Worm (Caenorhabditis elegans) whole organism, L4 larva: Measurements from ENCODE around the gene pfs-2.
A peak's percentile ranks its signal among the peaks of the same experiment; 100 is the strongest.

ENCODE experiments used
- F10B5.3 ChIP-seq: sonication (generic microtip); optimal IDR thresholded peaks from 2 replicates; lab custom pipeline; 2016; ENCODE audit warnings: mild to moderate bottlenecking, missing genetic modification characterization, missing compliant biosample characterization
- F49E8.2 ChIP-seq: sonication (generic microtip); optimal IDR thresholded peaks from 2 replicates; lab custom pipeline; 2016; ENCODE audit warnings: missing compliant biosample characterization, mild to moderate bottlenecking, missing genetic modification characterization, borderline replicate concordance
- R02D3.7 ChIP-seq: fragments of 150-350 bp; sonication (generic microtip); optimal IDR thresholded peaks from 3 replicates; lab custom pipeline; 2014; ENCODE audit warnings: missing biosample characterization, missing genetic modification characterization
- T20F7.1 ChIP-seq: fragments of 200-800 bp; sonication (Bioruptor generic); optimal IDR thresholded peaks from 2 replicates; lab custom pipeline; 2018; ENCODE audit warnings: mild to moderate bottlenecking, missing genetic modification characterization, missing compliant biosample characterization
- aly-2 ChIP-seq: sonication (generic microtip); optimal IDR thresholded peaks from 2 replicates; lab custom pipeline; 2018; ENCODE audit warnings: missing biosample characterization, missing genetic modification characterization
- ama-1 ChIP-seq: fragments of 150-350 bp; optimal IDR thresholded peaks from 2 replicates; lab custom pipeline; 2014; ENCODE audit warnings: inconsistent platforms, mixed read lengths
- arid-1 ChIP-seq: fragments of 200-800 bp; sonication (Bioruptor generic); conservative IDR thresholded peaks from 2 replicates; pipeline ENCODE4 v1.3.6; 2022; ENCODE audit warnings: missing genetic modification reagents, missing genetic modification characterization, missing compliant biosample characterization
- ceh-20 ChIP-seq: fragments of 200-800 bp; sonication (Bioruptor generic); IDR thresholded peaks from 2 replicates; pipeline ENCODE4 v1.3.6; 2022; ENCODE audit warnings: missing genetic modification reagents, missing genetic modification characterization, missing compliant biosample characterization
- ceh-28 ChIP-seq: fragments of 150-350 bp; optimal IDR thresholded peaks from 2 replicates; lab custom pipeline; 2014; ENCODE audit warnings: missing biosample characterization, missing genetic modification reagents, missing genetic modification characterization
- ceh-44 ChIP-seq: fragments of 200-800 bp; sonication (Bioruptor generic); IDR thresholded peaks from 2 replicates; pipeline ENCODE4 v1.3.6; 2022; ENCODE audit warnings: missing genetic modification reagents, missing genetic modification characterization, missing compliant biosample characterization
- ceh-62 ChIP-seq: sonication (generic microtip); optimal IDR thresholded peaks from 2 replicates; lab custom pipeline; 2017; ENCODE audit warnings: missing biosample characterization, missing genetic modification characterization
- daf-12 ChIP-seq: fragments of 150-350 bp; optimal IDR thresholded peaks from 2 replicates; lab custom pipeline; 2014; ENCODE audit warnings: missing biosample characterization, missing genetic modification reagents, missing genetic modification characterization
- daf-19 ChIP-seq: fragments of 200-800 bp; sonication (Bioruptor generic); conservative IDR thresholded peaks from 2 replicates; pipeline ENCODE4 v1.3.6; 2022; ENCODE audit warnings: missing genetic modification characterization, missing compliant biosample characterization
- daf-8 ChIP-seq: fragments of 200-800 bp; sonication (Bioruptor generic); IDR thresholded peaks from 2 replicates; pipeline ENCODE4 v1.3.6; 2022; ENCODE audit warnings: missing genetic modification characterization, missing compliant biosample characterization
- dmd-8 ChIP-seq: fragments of 200-800 bp; sonication (Bioruptor generic); IDR thresholded peaks from 2 replicates; pipeline ENCODE4 v1.3.6; 2022; ENCODE audit warnings: missing genetic modification characterization, missing compliant biosample characterization
- dmd-9 ChIP-seq: fragments of 200-800 bp; sonication (Bioruptor generic); IDR thresholded peaks from 2 replicates; pipeline ENCODE4 v1.3.6; 2022; ENCODE audit warnings: missing genetic modification reagents, missing genetic modification characterization, missing compliant biosample characterization
- dpl-1 ChIP-seq: fragments of 150-350 bp; optimal IDR thresholded peaks from 2 replicates; lab custom pipeline; 2014; ENCODE audit warnings: missing biosample characterization, missing genetic modification reagents, missing genetic modification characterization
- duxl-1 ChIP-seq: sonication (generic microtip); optimal IDR thresholded peaks from 2 replicates; lab custom pipeline; 2016; ENCODE audit warnings: mild to moderate bottlenecking, missing genetic modification characterization, moderate library complexity, missing compliant biosample characterization; ENCODE audit not compliant: poor library complexity
- dve-1 ChIP-seq: sonication (generic microtip); optimal IDR thresholded peaks from 2 replicates; lab custom pipeline; 2017; ENCODE audit warnings: antibody characterized with exemption, mild to moderate bottlenecking, missing genetic modification characterization, missing compliant biosample characterization; ENCODE audit not compliant: insufficient read depth
- egl-27 ChIP-seq: sonication (generic microtip); optimal IDR thresholded peaks from 3 replicates; lab custom pipeline; 2017; ENCODE audit warnings: missing biosample characterization, missing genetic modification reagents, missing genetic modification characterization
- fkh-10 ChIP-seq: fragments of 150-350 bp; optimal IDR thresholded peaks from 2 replicates; lab custom pipeline; 2014; ENCODE audit warnings: missing biosample characterization, missing genetic modification reagents, missing genetic modification characterization
- fos-1 ChIP-seq: fragments of 150-350 bp; optimal IDR thresholded peaks from 2 replicates; lab custom pipeline; 2014; ENCODE audit warnings: missing biosample characterization, missing genetic modification characterization
- hlh-11 ChIP-seq: fragments of 200-800 bp; sonication (Bioruptor generic); optimal IDR thresholded peaks from 2 replicates; lab custom pipeline; 2018; ENCODE audit warnings: mild to moderate bottlenecking, missing genetic modification characterization, missing compliant biosample characterization
- hlh-30 ChIP-seq: sonication (generic microtip); optimal IDR thresholded peaks from 2 replicates; lab custom pipeline; 2017; ENCODE audit warnings: antibody characterized with exemption, mild to moderate bottlenecking, missing genetic modification characterization, missing compliant biosample characterization; ENCODE audit not compliant: insufficient read depth
- hmg-1.1 ChIP-seq: fragments of 200-800 bp; sonication (Bioruptor generic); IDR thresholded peaks from 2 replicates; pipeline ENCODE4 v1.3.6; 2022; ENCODE audit warnings: missing genetic modification reagents, missing genetic modification characterization, missing compliant biosample characterization
- jun-1 ChIP-seq: fragments of 150-350 bp; optimal IDR thresholded peaks from 2 replicates; lab custom pipeline; 2014; ENCODE audit warnings: missing biosample characterization, missing genetic modification reagents, missing genetic modification characterization
- lim-7 ChIP-seq: fragments of 200-800 bp; sonication (Bioruptor generic); IDR thresholded peaks from 2 replicates; pipeline ENCODE4 v1.3.6; 2022; ENCODE audit warnings: missing genetic modification characterization, missing compliant biosample characterization
- lin-13 ChIP-seq: fragments of 150-350 bp; optimal IDR thresholded peaks from 2 replicates; lab custom pipeline; 2014; ENCODE audit warnings: missing biosample characterization, missing genetic modification reagents, missing genetic modification characterization
- lin-38 ChIP-seq: fragments of 200-800 bp; sonication (Bioruptor generic); IDR thresholded peaks from 2 replicates; pipeline ENCODE4 v1.3.6; 2022; ENCODE audit warnings: missing genetic modification reagents, missing genetic modification characterization, missing compliant biosample characterization
- lin-39 ChIP-seq: fragments of 150-350 bp; optimal IDR thresholded peaks from 2 replicates; lab custom pipeline; 2014; ENCODE audit warnings: missing biosample characterization, missing genetic modification reagents, missing genetic modification characterization
- lir-3 ChIP-seq: sonication (generic microtip); optimal IDR thresholded peaks from 2 replicates; lab custom pipeline; 2016; ENCODE audit warnings: mild to moderate bottlenecking, missing genetic modification characterization, missing compliant biosample characterization
- madf-9 ChIP-seq: fragments of 200-800 bp; sonication (Bioruptor generic); conservative IDR thresholded peaks from 2 replicates; pipeline ENCODE4 v1.3.6; 2022; ENCODE audit warnings: missing genetic modification reagents, missing genetic modification characterization, missing compliant biosample characterization
- mes-2 ChIP-seq: sonication (generic microtip); optimal IDR thresholded peaks from 2 replicates; lab custom pipeline; 2016; ENCODE audit warnings: missing genotype, mild to moderate bottlenecking, missing genetic modification characterization, missing compliant biosample characterization; ENCODE audit not compliant: poor library complexity, severe bottlenecking
- mxl-2 ChIP-seq: fragments of 200-800 bp; sonication (Bioruptor generic); conservative IDR thresholded peaks from 2 replicates; pipeline ENCODE4 v1.3.6; 2022; ENCODE audit warnings: missing genetic modification reagents, missing genetic modification characterization, missing compliant biosample characterization
- nhr-111 ChIP-seq: fragments of 200-800 bp; sonication (Bioruptor generic); optimal IDR thresholded peaks from 2 replicates; lab custom pipeline; 2018; ENCODE audit warnings: mild to moderate bottlenecking, missing genetic modification characterization, missing compliant biosample characterization
- nhr-237 ChIP-seq: sonication (generic microtip); optimal IDR thresholded peaks from 2 replicates; lab custom pipeline; 2017; ENCODE audit warnings: missing biosample characterization, missing genetic modification characterization
- nhr-28 ChIP-seq: fragments of 150-350 bp; optimal IDR thresholded peaks from 2 replicates; lab custom pipeline; 2014; ENCODE audit warnings: missing biosample characterization, missing genetic modification characterization
- nhr-41 ChIP-seq: fragments of 200-800 bp; sonication (Bioruptor generic); IDR thresholded peaks from 2 replicates; pipeline ENCODE4 v1.3.6; 2022; ENCODE audit warnings: missing genetic modification reagents, missing genetic modification characterization, missing compliant biosample characterization
- nhr-48 ChIP-seq: sonication (generic microtip); optimal IDR thresholded peaks from 2 replicates; lab custom pipeline; 2016; ENCODE audit warnings: mild to moderate bottlenecking, missing genetic modification characterization, missing compliant biosample characterization
- nhr-6 ChIP-seq: fragments of 150-350 bp; optimal IDR thresholded peaks from 2 replicates; lab custom pipeline; 2014; ENCODE audit warnings: missing biosample characterization, missing genetic modification characterization
- nhr-76 ChIP-seq: fragments of 150-350 bp; optimal IDR thresholded peaks from 2 replicates; lab custom pipeline; 2014; ENCODE audit warnings: missing biosample characterization, missing genetic modification characterization
- nhr-77 ChIP-seq: fragments of 150-350 bp; optimal IDR thresholded peaks from 2 replicates; lab custom pipeline; 2014; ENCODE audit warnings: missing biosample characterization, missing genetic modification characterization
- pqm-1 ChIP-seq: sonication (generic microtip); optimal IDR thresholded peaks from 2 replicates; lab custom pipeline; 2017; ENCODE audit warnings: missing biosample characterization, missing genetic modification characterization
- saeg-2 ChIP-seq: fragments of 200-800 bp; sonication (Bioruptor generic); IDR thresholded peaks from 2 replicates; pipeline ENCODE4 v1.3.6; 2022; ENCODE audit warnings: missing genetic modification reagents, missing genetic modification characterization, missing compliant biosample characterization
- sdz-12 ChIP-seq: fragments of 200-800 bp; sonication (Bioruptor generic); optimal IDR thresholded peaks from 2 replicates; lab custom pipeline; 2018; ENCODE audit warnings: mild to moderate bottlenecking, missing genetic modification characterization, missing compliant biosample characterization
- set-16 ChIP-seq: fragments of 200-800 bp; sonication (Bioruptor generic); IDR thresholded peaks from 2 replicates; pipeline ENCODE4 v1.3.6; 2022; ENCODE audit warnings: missing genetic modification reagents, missing genetic modification characterization, missing compliant biosample characterization
- skn-1 ChIP-seq: fragments of 150-350 bp; optimal IDR thresholded peaks from 2 replicates; lab custom pipeline; 2014; ENCODE audit warnings: missing biosample characterization, missing genetic modification characterization
- spr-1 ChIP-seq: sonication (generic microtip); optimal IDR thresholded peaks from 2 replicates; lab custom pipeline; 2016; ENCODE audit warnings: mild to moderate bottlenecking, missing genetic modification characterization, missing compliant biosample characterization
- spr-3 ChIP-seq: fragments of 200-800 bp; sonication (Bioruptor generic); optimal IDR thresholded peaks from 2 replicates; lab custom pipeline; 2018; ENCODE audit warnings: mild to moderate bottlenecking, missing genetic modification characterization, missing compliant biosample characterization
- unc-62 ChIP-seq, 3 experiments: fragments of 150-350 bp in 1 of 3; sonication (generic microtip); optimal IDR thresholded peaks in 2 of 3; peaks in 1 of 3; 1 replicate in 1 of 3; 2 replicates in 2 of 3; lab custom pipeline; 2014 to 2017; ENCODE audit warnings: missing biosample characterization in 3 of 3, missing genetic modification characterization in 3 of 3, missing genetic modification reagents in 3 of 3, missing genotype in 1 of 3
- vab-7 ChIP-seq: fragments of 200-800 bp; sonication (Bioruptor generic); IDR thresholded peaks from 2 replicates; pipeline ENCODE4 v1.3.6; 2022; ENCODE audit warnings: missing genetic modification reagents, missing genetic modification characterization, missing compliant biosample characterization
- zfp-2 ChIP-seq: sonication (generic microtip); optimal IDR thresholded peaks from 2 replicates; lab custom pipeline; 2016; ENCODE audit warnings: mild to moderate bottlenecking, missing genetic modification characterization, missing compliant biosample characterization

The pfs-2 gene

ce11 chrII:14357936-14358416, at the start of gene pfs-2, which contains the start of gene agl-1 (continued):
- no peak for TF ChIP-seq saeg-2 (GFP tag; lab: Robert Waterston, UW)
- no peak for TF ChIP-seq R02D3.7 (tag; lab: Kevin White, UChicago)
- TF ChIP-seq arid-1, result no peak
- no peak for TF ChIP-seq lin-39
- TF ChIP-seq hlh-30 (tag; lab: Kevin White, UChicago), result peak; percentile 95
- TF ChIP-seq hmg-1.1, result no peak
- no peak for TF ChIP-seq vab-7 (GFP tag; lab: Robert Waterston, UW)
- TF ChIP-seq jun-1, result no peak
- peak; percentile 57 for TF ChIP-seq hlh-11 (tag; lab: Kevin White, UChicago)
- TF ChIP-seq ceh-62, result no peak
- peak; percentile 44 for TF ChIP-seq nhr-28
- TF ChIP-seq nhr-77 (tag; lab: Kevin White, UChicago), result peak; percentile 64
- TF ChIP-seq set-16 (GFP tag; lab: Robert Waterston, UW), result no peak
- no peak for TF ChIP-seq nhr-6 (tag; lab: Kevin White, UChicago)
- no peak for TF ChIP-seq F49E8.2 (tag; lab: Kevin White, UChicago)
- no peak for TF ChIP-seq unc-62 (GFP tag; optimal IDR thresholded peaks at IDR 0.05 in 1 of 2; lab: Kevin White, UChicago)
- no peak for TF ChIP-seq unc-62 (tag; optimal IDR thresholded peaks at IDR 0.05; lab: Kevin White, UChicago)
- no peak for TF ChIP-seq nhr-237
- TF ChIP-seq ceh-44 (GFP tag; lab: Robert Waterston, UW), result no peak
- TF ChIP-seq ceh-28 (tag; lab: Kevin White, UChicago), result peak; percentile 59
- TF ChIP-seq aly-2 (tag; lab: Kevin White, UChicago), result no peak
- peak; percentile 77 for TF ChIP-seq lin-38 (GFP tag; lab: Robert Waterston, UW)
- TF ChIP-seq mes-2, result peak; percentile 78
- TF ChIP-seq pqm-1 (tag; lab: Kevin White, UChicago), result no peak
- TF ChIP-seq daf-19, result no peak
- no peak for TF ChIP-seq nhr-111
- TF ChIP-seq egl-27 (tag; lab: Kevin White, UChicago), result no peak
- no peak for TF ChIP-seq T20F7.1 (GFP tag; lab: Kevin White, UChicago)
- no peak for TF ChIP-seq spr-3 (GFP tag; lab: Kevin White, UChicago)
- no peak for TF ChIP-seq duxl-1 (tag; lab: Kevin White, UChicago)
- TF ChIP-seq fos-1 (tag; lab: Kevin White, UChicago), result no peak
- TF ChIP-seq ceh-20 (GFP tag; lab: Robert Waterston, UW), result 0 out of 2 replicates have a peak, but pooled peaks have one; percentile 30
- no peak for TF ChIP-seq F10B5.3 (tag; lab: Kevin White, UChicago)
- TF ChIP-seq fkh-10 (GFP tag; lab: Kevin White, UChicago), result peak; percentile 35
- TF ChIP-seq dmd-8 (GFP tag; lab: Robert Waterston, UW), result no peak
- no peak for TF ChIP-seq daf-12 (tag; lab: Kevin White, UChicago)
- TF ChIP-seq dve-1, result peak; percentile 59
- TF ChIP-seq lin-13, result peak; percentile 12
- no peak for TF ChIP-seq zfp-2 (tag; lab: Kevin White, UChicago)
- no peak for TF ChIP-seq daf-8 (GFP tag; lab: Robert Waterston, UW)
- TF ChIP-seq skn-1, result no peak
- TF ChIP-seq dpl-1 (GFP tag; lab: Kevin White, UChicago), result peak; percentile 93
- no peak for TF ChIP-seq dmd-9 (GFP tag; lab: Robert Waterston, UW)
- no peak for TF ChIP-seq madf-9 (GFP tag; lab: Robert Waterston, UW)
- TF ChIP-seq nhr-76 (tag; lab: Kevin White, UChicago), result no peak
- peak; percentile 50 for TF ChIP-seq spr-1 (tag; lab: Kevin White, UChicago)
- TF ChIP-seq ama-1, result no peak
- no peak for TF ChIP-seq mxl-2 (GFP tag; lab: Robert Waterston, UW)
- TF ChIP-seq lim-7 (GFP tag; lab: Robert Waterston, UW), result peak; percentile 19; the same call in 1 of the 2 replicates
- TF ChIP-seq nhr-41 (GFP tag; lab: Robert Waterston, UW), result no peak
- TF ChIP-seq lir-3, result no peak
- no peak for TF ChIP-seq sdz-12
- TF ChIP-seq nhr-48 (tag; lab: Kevin White, UChicago), result no peak
